Fruit fly (Drosophila melanogaster) whole organism, prepupa: ENCODE measurements around the gene Ama.

ENCODE experiments used
- Blimp-1 ChIP-seq: fragments of 200-800 bp; sonication (Bioruptor generic); optimal IDR thresholded peaks from 3 replicates; lab custom pipeline; 2017; ENCODE audit warnings: missing biosample characterization, missing genetic modification characterization, mild to moderate bottlenecking, moderate library complexity, missing genetic modification reagents
- CG10631 ChIP-seq: fragments of 200-800 bp; sonication (Bioruptor generic); optimal IDR thresholded peaks from 2 replicates; lab custom pipeline; 2016; ENCODE audit warnings: missing biosample characterization, missing genetic modification characterization
- CG10669 ChIP-seq: fragments of 200-800 bp; sonication (Bioruptor generic); optimal IDR thresholded peaks from 3 replicates; lab custom pipeline; 2018; ENCODE audit warnings: missing biosample characterization, mild to moderate bottlenecking, missing genetic modification characterization, moderate library complexity
- CG11294 ChIP-seq: fragments of 200-800 bp; sonication (Bioruptor generic); IDR thresholded peaks from 2 replicates; pipeline ENCODE4 v1.3.6; 2022; ENCODE audit warnings: missing biosample characterization, missing genetic modification characterization
- CG11762 ChIP-seq: fragments of 200-800 bp; sonication (Bioruptor generic); optimal IDR thresholded peaks from 3 replicates; lab custom pipeline; 2016; ENCODE audit warnings: missing biosample characterization, missing genetic modification characterization; ENCODE audit not compliant: insufficient read depth
- CG11902 ChIP-seq: fragments of 200-800 bp; sonication (Bioruptor generic); optimal IDR thresholded peaks from 3 replicates; lab custom pipeline; 2016; ENCODE audit warnings: missing biosample characterization, missing genetic modification characterization
- CG15336 ChIP-seq: fragments of 200-800 bp; sonication (Bioruptor generic); IDR thresholded peaks from 2 replicates; pipeline ENCODE4 v1.3.6; 2022; ENCODE audit warnings: missing biosample characterization, missing genetic modification characterization
- CG1621 ChIP-seq: fragments of 200-800 bp; sonication (Bioruptor generic); optimal IDR thresholded peaks from 3 replicates; lab custom pipeline; 2018; ENCODE audit warnings: missing biosample characterization, mild to moderate bottlenecking, missing genetic modification characterization
- CG16779 ChIP-seq: fragments of 200-800 bp; sonication (Bioruptor generic); optimal IDR thresholded peaks from 3 replicates; lab custom pipeline; 2017; ENCODE audit warnings: missing biosample characterization, mild to moderate bottlenecking, missing genetic modification characterization
- CG32006 ChIP-seq: fragments of 200-800 bp; sonication (Bioruptor generic); optimal IDR thresholded peaks from 3 replicates; lab custom pipeline; 2017; ENCODE audit warnings: missing biosample characterization, mild to moderate bottlenecking, missing genetic modification characterization
- CG34406 ChIP-seq: fragments of 200-800 bp; sonication (Bioruptor generic); optimal IDR thresholded peaks from 3 replicates; lab custom pipeline; 2016; ENCODE audit warnings: missing biosample characterization, missing genetic modification characterization
- CG6163 ChIP-seq: fragments of 200-800 bp; sonication (Bioruptor generic); IDR thresholded peaks from 3 replicates; pipeline ENCODE4 v1.3.6; 2022; ENCODE audit warnings: missing biosample characterization, missing genetic modification characterization
- CG6792 ChIP-seq: fragments of 200-800 bp; sonication (Bioruptor generic); optimal IDR thresholded peaks from 3 replicates; lab custom pipeline; 2016; ENCODE audit warnings: missing biosample characterization, missing genetic modification characterization
- CG6808 ChIP-seq: fragments of 200-800 bp; sonication (Bioruptor generic); optimal IDR thresholded peaks from 3 replicates; lab custom pipeline; 2017; ENCODE audit warnings: missing biosample characterization, missing genetic modification characterization, mild to moderate bottlenecking, moderate library complexity, missing genetic modification reagents
- CG8119 ChIP-seq: fragments of 200-800 bp; sonication (Bioruptor generic); IDR thresholded peaks from 3 replicates; pipeline ENCODE4 v1.3.6; 2022; ENCODE audit warnings: missing biosample characterization, missing genetic modification characterization
- CG8319 ChIP-seq: fragments of 200-800 bp; sonication (Bioruptor generic); optimal IDR thresholded peaks from 3 replicates; lab custom pipeline; 2016; ENCODE audit warnings: missing biosample characterization, missing genetic modification characterization
- CG8632 ChIP-seq: fragments of 200-800 bp; sonication (Bioruptor generic); optimal IDR thresholded peaks from 3 replicates; lab custom pipeline; 2016; ENCODE audit warnings: missing biosample characterization, missing genetic modification characterization
- Eip78C ChIP-seq: fragments of 200-800 bp; sonication (Bioruptor generic); peaks from one replicate; lab custom pipeline; 2016; ENCODE audit warnings: missing biosample characterization, missing genetic modification characterization
- Eip93F ChIP-seq: fragments of 200-800 bp; sonication (Bioruptor generic); optimal IDR thresholded peaks from 2 replicates; lab custom pipeline; 2016; ENCODE audit warnings: missing biosample characterization, mild to moderate bottlenecking, missing genetic modification characterization
- Ets96B ChIP-seq: fragments of 200-800 bp; optimal IDR thresholded peaks from 2 replicates; lab custom pipeline; 2019; ENCODE audit warnings: missing biosample characterization, mild to moderate bottlenecking, missing genetic modification characterization, moderate library complexity
- Hr39 ChIP-seq: fragments of 200-800 bp; sonication (Bioruptor generic); optimal IDR thresholded peaks from 2 replicates; lab custom pipeline; 2016; ENCODE audit warnings: missing biosample characterization, missing genetic modification characterization
- Hr4 ChIP-seq: fragments of 200-800 bp; sonication (Bioruptor generic); optimal IDR thresholded peaks from 3 replicates; lab custom pipeline; 2016; ENCODE audit warnings: missing biosample characterization, missing genetic modification characterization
- OdsH ChIP-seq: fragments of 200-800 bp; sonication (Bioruptor generic); optimal IDR thresholded peaks from 3 replicates; lab custom pipeline; 2016; ENCODE audit warnings: missing biosample characterization, missing genetic modification characterization
- Smox ChIP-seq: fragments of 200-800 bp; sonication (Bioruptor generic); optimal IDR thresholded peaks from 3 replicates; lab custom pipeline; 2016; ENCODE audit warnings: missing biosample characterization, missing genetic modification characterization
- Sox15 ChIP-seq: fragments of 200-800 bp; sonication (Bioruptor generic); optimal IDR thresholded peaks from 3 replicates; lab custom pipeline; 2016; ENCODE audit warnings: missing biosample characterization, missing genetic modification characterization
- fd59A ChIP-seq: fragments of 200-800 bp; sonication (Bioruptor generic); optimal IDR thresholded peaks from 2 replicates; lab custom pipeline; 2017; ENCODE audit warnings: missing biosample characterization, mild to moderate bottlenecking, missing genetic modification characterization, missing genetic modification reagents
- fd85E ChIP-seq: fragments of 200-800 bp; sonication (Bioruptor generic); optimal IDR thresholded peaks from 3 replicates; lab custom pipeline; 2016; ENCODE audit warnings: missing biosample characterization, missing genetic modification characterization
- fkh ChIP-seq: fragments of 200-800 bp; sonication (Bioruptor generic); optimal IDR thresholded peaks from 3 replicates; lab custom pipeline; 2017; ENCODE audit warnings: missing biosample characterization, mild to moderate bottlenecking, missing genetic modification characterization, moderate library complexity
- lz ChIP-seq: fragments of 200-800 bp; sonication (Bioruptor generic); optimal IDR thresholded peaks from 3 replicates; lab custom pipeline; 2016; ENCODE audit warnings: missing biosample characterization, missing genetic modification characterization
- net ChIP-seq: fragments of 200-800 bp; sonication (Bioruptor generic); optimal IDR thresholded peaks from 3 replicates; lab custom pipeline; 2016; ENCODE audit warnings: missing biosample characterization, missing genetic modification characterization
- salr ChIP-seq, 2 experiments: fragments of 200-800 bp; sonication (Bioruptor generic); optimal IDR thresholded peaks; 3 replicates each; lab custom pipeline; 2016 to 2018; ENCODE audit warnings: missing biosample characterization in 2 of 2, missing genetic modification characterization in 2 of 2, mild to moderate bottlenecking in 1 of 2
- spab ChIP-seq: fragments of 200-800 bp; sonication (Bioruptor generic); optimal IDR thresholded peaks from 2 replicates; lab custom pipeline; 2017; ENCODE audit warnings: missing biosample characterization, mild to moderate bottlenecking, missing genetic modification characterization, missing genetic modification reagents
- topi ChIP-seq: fragments of 200-800 bp; sonication (Bioruptor generic); optimal IDR thresholded peaks from 3 replicates; lab custom pipeline; 2016; ENCODE audit warnings: missing biosample characterization, missing genetic modification characterization
- vri ChIP-seq: fragments of 200-800 bp; sonication (Bioruptor generic); optimal IDR thresholded peaks from 3 replicates; lab custom pipeline; 2016; ENCODE audit warnings: missing biosample characterization, mild to moderate bottlenecking, missing genetic modification characterization

The Ama gene

DNA sequence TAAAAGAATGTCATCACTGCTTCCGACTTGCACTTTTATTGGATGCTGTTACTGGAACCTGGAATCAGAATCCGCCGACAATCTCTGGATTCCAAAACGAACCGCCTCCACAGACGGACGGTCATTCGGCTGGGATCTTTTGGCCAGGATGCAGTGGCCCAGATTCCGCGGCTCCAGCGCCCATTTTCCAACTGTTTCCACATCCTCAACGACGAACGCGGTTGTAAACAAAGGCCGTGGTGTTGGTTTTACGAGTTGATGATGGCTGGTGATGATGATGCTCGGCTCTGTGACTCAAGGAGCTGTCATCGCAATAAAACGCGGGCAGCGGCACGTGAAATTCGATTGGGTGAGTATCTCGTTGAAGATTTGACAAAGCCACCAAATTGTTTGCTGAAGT, 4.5 kb downstream of the Ama start:
- TF ChIP-seq CG8632 (GFP tag; lab: Kevin White, UChicago) (no peak), CG34406 (GFP tag; lab: Kevin White, UChicago) (no peak), CG11294 (no peak), CG11762 (GFP tag; lab: Kevin White, UChicago) (no peak), CG6792 (GFP tag; lab: Kevin White, UChicago) (no peak), fd59A (no peak), CG8319 (no peak), CG6163 (GFP tag; lab: Robert Waterston, UW) (no peak), spab (GFP tag; lab: Kevin White, UChicago) (no peak), lz (no peak), fkh (no peak), salr (GFP tag; optimal IDR thresholded peaks at IDR 0.05; lab: Kevin White, UChicago) (no peak)

dm6 chr3R:6768256-6768655, 5.9 kb downstream of the Ama start:
- TF ChIP-seq spab (GFP tag; lab: Kevin White, UChicago) (no peak), Eip78C (GFP tag; lab: Kevin White, UChicago) (peak; percentile 18)

- no peak for TF ChIP-seq CG32006 (GFP tag; lab: Kevin White, UChicago)
- no peak for TF ChIP-seq CG11902 (GFP tag; lab: Kevin White, UChicago)
- no peak for TF ChIP-seq CG15336 (GFP tag; lab: Robert Waterston, UW)
- no peak for TF ChIP-seq Hr4 (GFP tag; lab: Kevin White, UChicago)
- no peak for TF ChIP-seq CG10669
These were observed 9.4 kb downstream of the Ama start for dm6 chr3R:6771797-6772196.

- TF ChIP-seq CG11294: no peak
- TF ChIP-seq topi (GFP tag; lab: Kevin White, UChicago): no peak
- no peak for TF ChIP-seq vri (GFP tag; lab: Kevin White, UChicago)
- TF ChIP-seq Ets96B (tag; lab: Kevin White, UChicago): no peak
- no peak for TF ChIP-seq OdsH
- TF ChIP-seq Smox (GFP tag; lab: Kevin White, UChicago): no peak
These were observed 14.4 kb downstream of the Ama start for dm6 chr3R:6776797-6777196.

- TF ChIP-seq Ets96B (tag; lab: Kevin White, UChicago) (no peak), Eip93F (GFP tag; lab: Kevin White, UChicago) (no peak), topi (GFP tag; lab: Kevin White, UChicago) (no peak), fd59A (no peak), Smox (GFP tag; lab: Kevin White, UChicago) (no peak), Sox15 (GFP tag; lab: Kevin White, UChicago) (no peak), CG10631 (GFP tag; lab: Kevin White, UChicago) (no peak), net (GFP tag; lab: Kevin White, UChicago) (no peak), fd85E (GFP tag; lab: Kevin White, UChicago) (no peak), CG16779 (no peak), CG6792 (GFP tag; lab: Kevin White, UChicago) (no peak), CG1621 (tag; lab: Kevin White, UChicago) (no peak), Hr39 (no peak), CG6808 (GFP tag; lab: Kevin White, UChicago) (no peak), CG8119 (no peak), Blimp-1 (GFP tag; lab: Kevin White, UChicago) (no peak)
- TF ChIP-seq, all 60 proteins: peak for 0
These were observed 17.6 kb downstream of the Ama start for dm6 chr3R:6780004-6780403.
